Worm (Caenorhabditis elegans): ENCODE data around the gene F28C6.10.

Gene F28C6.10

DNA sequence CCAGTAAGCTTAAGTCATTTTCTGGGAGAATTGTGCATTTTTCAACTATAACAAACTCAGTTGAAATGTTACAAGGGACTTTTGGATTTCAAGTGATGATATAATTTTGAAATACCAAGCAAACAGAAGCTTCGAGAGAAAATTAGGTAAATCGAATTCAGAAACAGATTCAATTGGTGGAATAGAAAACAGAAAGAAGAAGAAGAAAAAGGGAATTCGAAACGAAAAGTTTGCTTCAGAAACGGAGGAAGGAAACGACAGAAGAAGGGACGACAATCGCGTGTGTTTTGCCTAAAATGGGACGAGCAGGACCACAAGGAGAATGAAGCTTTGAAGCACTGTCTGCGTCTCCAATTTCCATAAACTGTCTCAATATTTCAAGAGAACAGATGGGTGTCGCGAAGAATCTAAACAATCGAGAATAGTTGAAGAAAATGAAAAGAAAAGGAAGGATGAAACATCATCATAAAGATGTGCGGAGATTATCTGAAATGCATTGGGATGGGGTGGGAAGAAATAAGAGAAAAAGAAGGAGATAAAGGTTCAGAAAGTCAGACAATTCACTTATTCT lies 20.0 kb upstream of the F28C6.10 start:
- TF ChIP-seq elt-1 (tag; optimal IDR thresholded peaks at IDR 0.05; ENCODE audit: borderline replicate concordance, insufficient read depth) (peak; percentile 43), cnd-1 (tag; optimal IDR thresholded peaks at IDR 0.05) (no peak), ces-1 (GFP tag; optimal IDR thresholded peaks at IDR 0.05) (peak; percentile 99), lin-32 (GFP tag; optimal IDR thresholded peaks at IDR 0.05) (no peak)

DNA sequence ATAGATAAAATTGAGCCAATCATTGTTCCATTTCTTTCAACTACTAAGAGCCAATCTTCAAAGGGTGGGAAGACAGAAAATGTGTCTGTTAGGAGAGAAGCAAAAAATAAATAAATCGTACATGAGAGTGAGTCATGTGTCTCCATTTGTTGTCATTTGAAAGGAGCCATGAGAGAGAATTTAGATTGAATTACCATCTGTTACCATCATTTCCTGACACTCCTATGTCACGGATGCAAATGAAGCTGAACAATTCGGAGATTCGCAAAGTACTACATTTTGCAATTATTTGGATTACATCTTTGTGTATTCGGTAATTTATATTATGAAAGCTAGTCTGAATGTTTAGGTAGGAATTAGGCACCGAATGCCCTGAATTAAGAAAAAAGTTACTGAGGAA lies 19.3 kb upstream of the F28C6.10 start:
- TF ChIP-seq mls-2 (tag; optimal IDR thresholded peaks at IDR 0.05), result no peak
- peak; percentile 93 for TF ChIP-seq ces-1 (GFP tag; optimal IDR thresholded peaks at IDR 0.05)

DNA sequence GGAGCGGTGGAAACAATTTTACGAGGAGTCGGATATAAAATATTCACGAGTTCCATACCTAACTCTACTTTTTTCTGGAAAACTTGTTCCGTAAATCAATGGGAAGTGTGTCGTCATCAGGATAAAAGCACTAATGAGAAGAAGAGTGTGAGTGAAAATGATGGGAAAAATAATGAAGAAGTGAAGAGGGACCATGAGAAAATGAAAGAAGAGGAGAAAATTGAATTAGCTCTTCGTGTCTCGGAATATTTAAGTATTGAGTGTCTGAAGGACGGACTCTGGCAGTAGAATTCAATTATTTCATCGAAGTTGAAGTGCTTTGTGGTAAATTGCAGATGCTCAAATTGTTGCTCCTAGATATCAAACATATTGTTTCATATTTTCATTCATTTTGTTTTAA lies 18.5 kb upstream of the F28C6.10 start:
- TF ChIP-seq cnd-1 (tag; optimal IDR thresholded peaks at IDR 0.05), result no peak
- peak; percentile 100 for TF ChIP-seq ces-1 (GFP tag; optimal IDR thresholded peaks at IDR 0.05)

DNA sequence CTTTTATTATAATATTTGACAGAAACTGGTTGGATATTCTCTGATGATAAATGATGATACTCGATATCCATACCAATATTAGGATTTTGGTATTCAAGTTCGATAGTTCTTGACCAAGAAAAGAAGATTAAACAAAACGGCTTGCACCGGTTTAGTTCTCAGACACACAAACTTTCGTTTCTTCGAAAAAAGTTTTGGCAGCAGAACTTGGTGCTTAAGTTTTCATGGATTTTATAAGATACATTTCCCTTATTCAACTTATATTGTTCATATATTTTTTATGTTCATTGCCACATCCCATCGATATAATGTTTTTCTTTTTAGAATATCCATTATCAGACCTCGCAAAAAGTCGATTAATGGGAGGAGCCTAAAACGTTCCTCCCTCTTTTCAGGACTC lies 17.1 kb upstream of the F28C6.10 start, which contains the start of gene aptf-4:
Gene aptf-4, plus strand, starts transcription at position 301 of the 400 bp plus-strand sequence.
- no peak for TF ChIP-seq nhr-2 (tag; optimal IDR thresholded peaks at IDR 0.05)
- TF ChIP-seq mls-2 (tag; optimal IDR thresholded peaks at IDR 0.05), result no peak
- no peak for TF ChIP-seq tbx-8 (GFP tag; optimal IDR thresholded peaks at IDR 0.05)

DNA sequence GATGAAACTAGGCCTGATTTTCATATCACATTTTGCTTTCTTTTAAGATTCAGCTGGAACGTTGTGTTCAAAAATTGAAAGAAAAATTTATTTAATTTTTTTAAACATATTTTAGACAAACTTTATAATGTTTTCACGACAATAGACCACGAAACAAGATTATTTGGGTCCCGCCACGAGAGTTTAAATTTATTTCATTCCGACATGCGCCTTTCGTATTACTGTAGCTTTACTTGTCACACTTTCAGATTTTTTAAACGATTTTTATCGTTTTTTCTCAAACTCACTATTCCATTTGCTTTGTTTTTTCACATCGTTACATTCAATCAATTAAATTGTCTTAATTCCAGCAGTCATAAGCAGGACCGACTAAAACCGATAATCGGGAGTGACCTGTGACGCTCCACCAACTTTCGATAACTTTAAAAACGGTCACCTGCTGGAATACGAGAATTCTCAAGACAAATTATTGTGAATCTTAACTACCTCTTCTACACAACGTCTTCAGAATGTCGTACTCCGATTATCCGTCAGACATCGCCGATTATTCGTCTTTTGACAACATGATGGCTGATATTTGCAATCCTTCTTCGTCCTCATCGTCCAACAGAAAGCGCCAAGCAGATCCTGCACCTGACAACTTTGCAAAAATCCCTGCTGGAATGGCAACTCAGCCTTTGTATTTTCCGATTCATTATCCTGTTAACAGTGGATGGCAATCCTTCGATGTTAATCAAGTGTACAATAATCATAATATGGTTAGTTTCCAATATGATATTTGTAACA lies 13.7 kb upstream of the F28C6.10 start, which contains the start of gene aptf-3:
Gene aptf-3, plus strand, starts transcription at position 351 of the 786 bp plus-strand sequence.
- TF ChIP-seq ceh-83 (GFP tag; optimal IDR thresholded peaks at IDR 0.05) (no peak), nhr-28 (tag; optimal IDR thresholded peaks at IDR 0.05) (no peak), bed-3 (GFP tag; optimal IDR thresholded peaks at IDR 0.05) (no peak), unc-62 (GFP tag; optimal IDR thresholded peaks at IDR 0.05) (no peak), blmp-1 (tag; optimal IDR thresholded peaks at IDR 0.05) (no peak), nhr-12 (tag; optimal IDR thresholded peaks at IDR 0.05) (no peak), drap-1 (GFP tag; optimal IDR thresholded peaks at IDR 0.05) (no peak), lsy-2 (tag; optimal IDR thresholded peaks at IDR 0.05) (no peak), mep-1 (tag; optimal IDR thresholded peaks at IDR 0.05) (no peak), lin-13 (tag; optimal IDR thresholded peaks at IDR 0.05) (no peak), elt-1 (tag; optimal IDR thresholded peaks at IDR 0.05; ENCODE audit: borderline replicate concordance, insufficient read depth) (no peak), lin-32 (GFP tag; optimal IDR thresholded peaks at IDR 0.05) (no peak), ceh-43 (GFP tag; optimal IDR thresholded peaks at IDR 0.05) (no peak), unc-39 (tag; optimal IDR thresholded peaks at IDR 0.05) (no peak), tbx-8 (GFP tag; optimal IDR thresholded peaks at IDR 0.05) (no peak), pha-4 (tag; optimal IDR thresholded peaks at IDR 0.05) (no peak), mab-5 (tag; optimal IDR thresholded peaks at IDR 0.05) (no peak)

DNA sequence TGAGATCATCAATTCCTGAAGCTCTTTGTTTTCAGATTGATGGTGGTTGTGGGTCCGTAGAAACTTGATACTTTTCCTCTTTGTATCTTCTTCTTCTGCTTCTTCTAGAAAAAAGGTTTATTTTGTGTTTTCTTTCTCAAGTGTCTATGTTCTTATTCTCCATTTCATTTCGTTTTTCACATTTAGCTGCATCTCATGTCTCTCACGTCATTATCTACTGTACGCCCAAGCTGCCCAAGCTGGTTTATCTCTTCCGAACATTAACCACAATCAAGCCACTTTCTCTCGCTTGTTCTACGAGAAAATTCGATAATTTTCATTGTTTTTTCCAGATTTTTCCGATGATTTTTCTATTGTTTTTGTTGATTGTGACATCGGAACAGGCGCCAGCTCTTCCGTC lies 8.5 kb upstream of the F28C6.10 start, which contains the start of gene F28C6.5:
Gene F28C6.5, plus strand, starts transcription at position 301 of the 400 bp plus-strand sequence.
- TF ChIP-seq nhr-12 (tag; optimal IDR thresholded peaks at IDR 0.05) (no peak), snpc-4 (tag; optimal IDR thresholded peaks at IDR 0.05) (no peak), ceh-39 (tag; optimal IDR thresholded peaks at IDR 0.05) (no peak)

DNA sequence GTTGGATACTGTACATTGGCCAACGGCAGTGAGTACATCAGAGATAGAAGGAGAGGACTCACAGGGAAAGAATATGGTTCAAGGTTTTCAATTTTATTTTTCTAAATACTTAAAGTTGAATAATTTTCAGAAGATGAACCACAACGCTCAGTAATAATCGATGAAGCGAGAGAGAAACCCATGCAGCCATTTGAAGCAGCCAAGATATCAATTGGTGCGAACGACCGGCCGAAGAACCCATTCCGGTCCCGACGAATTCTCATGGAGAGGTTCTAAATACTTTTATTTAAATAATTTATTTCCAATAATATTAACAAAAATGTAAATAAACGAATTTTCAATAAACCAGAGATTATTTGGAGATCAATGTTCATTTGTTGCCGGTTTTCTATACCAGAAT lies 7.6 kb upstream of the F28C6.10 start, which contains the start of gene pigg-1:
Gene pigg-1, minus strand, starts transcription at position 101 of the 400 bp plus-strand sequence.
- TF ChIP-seq nhr-76 (tag; optimal IDR thresholded peaks at IDR 0.05) (no peak), ztf-11 (tag; optimal IDR thresholded peaks at IDR 0.05) (no peak), drap-1 (GFP tag; optimal IDR thresholded peaks at IDR 0.05) (no peak), elt-3 (tag; optimal IDR thresholded peaks at IDR 0.05) (no peak), ceh-83 (GFP tag; optimal IDR thresholded peaks at IDR 0.05) (no peak), ces-1 (GFP tag; optimal IDR thresholded peaks at IDR 0.05) (no peak), tbx-8 (GFP tag; optimal IDR thresholded peaks at IDR 0.05) (no peak), snpc-4 (tag; optimal IDR thresholded peaks at IDR 0.05) (no peak), blmp-1 (tag; optimal IDR thresholded peaks at IDR 0.05) (no peak), cnd-1 (tag; optimal IDR thresholded peaks at IDR 0.05) (no peak), ceh-43 (GFP tag; optimal IDR thresholded peaks at IDR 0.05) (no peak), mls-2 (tag; optimal IDR thresholded peaks at IDR 0.05) (no peak), lin-13 (tag; optimal IDR thresholded peaks at IDR 0.05) (no peak), nhr-2 (tag; optimal IDR thresholded peaks at IDR 0.05) (no peak)
